Worm (Caenorhabditis elegans) whole organism, L4 larva: Measurements from ENCODE around the gene Y57A10B.7.
A peak's percentile ranks its signal among the peaks of the same experiment; 100 is the strongest.

Experiments
- F44E2.7 ChIP-seq: fragments of 200-800 bp; sonication (Bioruptor generic); IDR thresholded peaks from 2 replicates; pipeline ENCODE4 v2.1.2; 2022; ENCODE audit warnings: missing genetic modification characterization, missing compliant biosample characterization
- F49E8.2 ChIP-seq: sonication (generic microtip); optimal IDR thresholded peaks from 2 replicates; lab custom pipeline; 2016; ENCODE audit warnings: missing compliant biosample characterization, mild to moderate bottlenecking, missing genetic modification characterization, borderline replicate concordance
- T20F7.1 ChIP-seq: fragments of 200-800 bp; sonication (Bioruptor generic); optimal IDR thresholded peaks from 2 replicates; lab custom pipeline; 2018; ENCODE audit warnings: mild to moderate bottlenecking, missing genetic modification characterization, missing compliant biosample characterization
- Y5F2A.4 ChIP-seq: fragments of 200-800 bp; sonication (Bioruptor generic); optimal IDR thresholded peaks from 2 replicates; lab custom pipeline; 2018; ENCODE audit warnings: mild to moderate bottlenecking, missing genetic modification characterization, missing compliant biosample characterization
- ZK337.2 ChIP-seq: fragments of 200-800 bp; sonication (Bioruptor generic); IDR thresholded peaks from 2 replicates; pipeline ENCODE4 v1.3.6; 2022; ENCODE audit warnings: missing genetic modification reagents, missing genetic modification characterization, missing compliant biosample characterization
- aha-1 ChIP-seq: fragments of 150-350 bp; peaks from one replicate; lab custom pipeline; 2014; ENCODE audit warnings: missing biosample characterization, missing genetic modification characterization
- aly-2 ChIP-seq: sonication (generic microtip); optimal IDR thresholded peaks from 2 replicates; lab custom pipeline; 2018; ENCODE audit warnings: missing biosample characterization, missing genetic modification characterization
- attf-4 ChIP-seq: sonication (generic microtip); optimal IDR thresholded peaks from 3 replicates; lab custom pipeline; 2017; ENCODE audit warnings: missing biosample characterization, missing genetic modification characterization
- ceh-20 ChIP-seq: fragments of 200-800 bp; sonication (Bioruptor generic); IDR thresholded peaks from 2 replicates; pipeline ENCODE4 v1.3.6; 2022; ENCODE audit warnings: missing genetic modification reagents, missing genetic modification characterization, missing compliant biosample characterization
- ceh-62 ChIP-seq: sonication (generic microtip); optimal IDR thresholded peaks from 2 replicates; lab custom pipeline; 2017; ENCODE audit warnings: missing biosample characterization, missing genetic modification characterization
- cey-2 ChIP-seq: sonication (generic microtip); optimal IDR thresholded peaks from 3 replicates; lab custom pipeline; 2017; ENCODE audit warnings: missing genetic modification characterization, mild to moderate bottlenecking, missing compliant biosample characterization, antibody characterized with exemption, borderline replicate concordance; ENCODE audit not compliant: insufficient read depth
- ctbp-1 ChIP-seq: fragments of 200-800 bp; sonication (Bioruptor generic); IDR thresholded peaks from 2 replicates; pipeline ENCODE4 v1.3.6; 2022; ENCODE audit warnings: missing genetic modification reagents, missing genetic modification characterization, missing compliant biosample characterization
- daf-12 ChIP-seq: fragments of 150-350 bp; optimal IDR thresholded peaks from 2 replicates; lab custom pipeline; 2014; ENCODE audit warnings: missing biosample characterization, missing genetic modification reagents, missing genetic modification characterization
- dmd-8 ChIP-seq: fragments of 200-800 bp; sonication (Bioruptor generic); IDR thresholded peaks from 2 replicates; pipeline ENCODE4 v1.3.6; 2022; ENCODE audit warnings: missing genetic modification characterization, missing compliant biosample characterization
- dve-1 ChIP-seq: sonication (generic microtip); optimal IDR thresholded peaks from 2 replicates; lab custom pipeline; 2017; ENCODE audit warnings: antibody characterized with exemption, mild to moderate bottlenecking, missing genetic modification characterization, missing compliant biosample characterization; ENCODE audit not compliant: insufficient read depth
- jun-1 ChIP-seq: fragments of 150-350 bp; optimal IDR thresholded peaks from 2 replicates; lab custom pipeline; 2014; ENCODE audit warnings: missing biosample characterization, missing genetic modification reagents, missing genetic modification characterization
- lin-1 ChIP-seq: fragments of 200-800 bp; sonication (Bioruptor generic); IDR thresholded peaks from 2 replicates; pipeline ENCODE4 v1.3.6; 2022; ENCODE audit warnings: missing genetic modification reagents, missing genetic modification characterization, missing compliant biosample characterization
- lsy-2 ChIP-seq, 2 experiments: fragments of 150-350 bp in 1 of 2; sonication (generic microtip) in 1 of 2; optimal IDR thresholded peaks; 2 replicates each; lab custom pipeline; 2014 to 2017; ENCODE audit warnings: missing biosample characterization in 2 of 2, missing genetic modification characterization in 2 of 2
- mxl-2 ChIP-seq: fragments of 200-800 bp; sonication (Bioruptor generic); conservative IDR thresholded peaks from 2 replicates; pipeline ENCODE4 v1.3.6; 2022; ENCODE audit warnings: missing genetic modification reagents, missing genetic modification characterization, missing compliant biosample characterization
- nhr-10 ChIP-seq: fragments of 150-350 bp; optimal IDR thresholded peaks from 2 replicates; lab custom pipeline; 2014; ENCODE audit warnings: missing biosample characterization, missing genetic modification characterization
- nhr-237 ChIP-seq: sonication (generic microtip); optimal IDR thresholded peaks from 2 replicates; lab custom pipeline; 2017; ENCODE audit warnings: missing biosample characterization, missing genetic modification characterization
- nhr-42 ChIP-seq: fragments of 200-800 bp; sonication (Bioruptor generic); IDR thresholded peaks from 2 replicates; pipeline ENCODE4 v1.3.6; 2022; ENCODE audit warnings: missing genetic modification characterization, missing compliant biosample characterization
- nhr-48 ChIP-seq: sonication (generic microtip); optimal IDR thresholded peaks from 2 replicates; lab custom pipeline; 2016; ENCODE audit warnings: mild to moderate bottlenecking, missing genetic modification characterization, missing compliant biosample characterization
- nhr-6 ChIP-seq: fragments of 150-350 bp; optimal IDR thresholded peaks from 2 replicates; lab custom pipeline; 2014; ENCODE audit warnings: missing biosample characterization, missing genetic modification characterization
- pha-4 ChIP-seq, 2 experiments: fragments of 150-350 bp in 1 of 2; fragments of 200-800 bp in 1 of 2; sonication (Bioruptor generic) in 1 of 2; IDR thresholded peaks in 1 of 2; optimal IDR thresholded peaks in 1 of 2; 2 replicates each; pipeline versions ENCODE4 v1.3.6 to Lab custom; 2014 to 2022; ENCODE audit warnings: missing genetic modification characterization in 2 of 2, missing genetic modification reagents in 2 of 2, missing biosample characterization in 1 of 2, missing compliant biosample characterization in 1 of 2
- php-3 ChIP-seq: fragments of 200-800 bp; sonication (Bioruptor generic); IDR thresholded peaks from 2 replicates; pipeline ENCODE4 v1.3.6; 2022; ENCODE audit warnings: missing genetic modification reagents, missing genetic modification characterization, missing compliant biosample characterization
- pqm-1 ChIP-seq: sonication (generic microtip); optimal IDR thresholded peaks from 2 replicates; lab custom pipeline; 2017; ENCODE audit warnings: missing biosample characterization, missing genetic modification characterization
- sdz-12 ChIP-seq: fragments of 200-800 bp; sonication (Bioruptor generic); optimal IDR thresholded peaks from 2 replicates; lab custom pipeline; 2018; ENCODE audit warnings: mild to moderate bottlenecking, missing genetic modification characterization, missing compliant biosample characterization
- skn-1 ChIP-seq: fragments of 150-350 bp; optimal IDR thresholded peaks from 2 replicates; lab custom pipeline; 2014; ENCODE audit warnings: missing biosample characterization, missing genetic modification characterization
- unc-62 ChIP-seq, 3 experiments: fragments of 150-350 bp in 1 of 3; sonication (generic microtip); optimal IDR thresholded peaks in 2 of 3; peaks in 1 of 3; 1 replicate in 1 of 3; 2 replicates in 2 of 3; lab custom pipeline; 2014 to 2017; ENCODE audit warnings: missing biosample characterization in 3 of 3, missing genetic modification characterization in 3 of 3, missing genetic modification reagents in 3 of 3, missing genotype in 1 of 3

The Y57A10B.7 gene

ce11 chrII:12420486-12420885 lies 26.9 kb upstream of the Y57A10B.7 start, which contains the start of gene sre-26:
Gene sre-26, minus strand, starts transcription at chrII:12420586.
- TF ChIP-seq pha-4 (GFP tag; IDR thresholded peaks at IDR 0.05; lab: Robert Waterston, UW) (no peak), pha-4 (tag; optimal IDR thresholded peaks at IDR 0.05; lab: Kevin White, UChicago) (no peak), attf-4 (tag; lab: Kevin White, UChicago) (no peak), mxl-2 (GFP tag; lab: Robert Waterston, UW) (no peak), lsy-2 (tag; optimal IDR thresholded peaks at IDR 0.05; lab: Kevin White, UChicago) (no peak), skn-1 (tag; lab: Kevin White, UChicago) (no peak), Y5F2A.4 (GFP tag; lab: Kevin White, UChicago) (no peak), ceh-20 (GFP tag; lab: Robert Waterston, UW) (no peak)
- TF ChIP-seq, all 104 proteins: peak for 0

ce11 chrII:12417996-12418395 lies 24.4 kb upstream of the Y57A10B.7 start:
- TF ChIP-seq aha-1 (no peak), nhr-42 (GFP tag; lab: Robert Waterston, UW) (no peak), ctbp-1 (GFP tag; lab: Robert Waterston, UW) (no peak), lin-1 (no peak), pqm-1 (tag; lab: Kevin White, UChicago) (no peak), daf-12 (tag; lab: Kevin White, UChicago) (no peak), ceh-62 (tag; lab: Kevin White, UChicago) (no peak), dmd-8 (no peak), nhr-237 (tag; lab: Kevin White, UChicago) (no peak), aly-2 (tag; lab: Kevin White, UChicago) (no peak), nhr-48 (no peak), ZK337.2 (no peak), F49E8.2 (tag; lab: Kevin White, UChicago) (no peak), mxl-2 (GFP tag; lab: Robert Waterston, UW) (no peak), cey-2 (tag; lab: Kevin White, UChicago) (no peak), ceh-20 (GFP tag; lab: Robert Waterston, UW) (no peak), jun-1 (tag; lab: Kevin White, UChicago) (no peak)

ce11 chrII:12417514-12417913 lies 23.9 kb upstream of the Y57A10B.7 start, which contains the start of gene sre-27:
Gene sre-27, minus strand, starts transcription at chrII:12417614.
- TF ChIP-seq ctbp-1 (GFP tag; lab: Robert Waterston, UW): no peak
- no peak for TF ChIP-seq pha-4 (GFP tag; IDR thresholded peaks at IDR 0.05; lab: Robert Waterston, UW)
- TF ChIP-seq pha-4 (tag; optimal IDR thresholded peaks at IDR 0.05; lab: Kevin White, UChicago): no peak
- no peak for TF ChIP-seq pqm-1 (tag; lab: Kevin White, UChicago)
- no peak for TF ChIP-seq dve-1 (tag; lab: Kevin White, UChicago)
- no peak for TF ChIP-seq F44E2.7 (GFP tag; lab: Robert Waterston, UW)

- TF ChIP-seq jun-1 (tag; lab: Kevin White, UChicago) (no peak), unc-62 (GFP tag; optimal IDR thresholded peaks at IDR 0.05 in 1 of 2; lab: Kevin White, UChicago) (peak in 1 of 2 experiments; percentile 74), unc-62 (tag; optimal IDR thresholded peaks at IDR 0.05; lab: Kevin White, UChicago) (no peak), T20F7.1 (no peak)
These were observed 21.2 kb upstream of the Y57A10B.7 start, which contains the start of gene Y57A10C.11 for ce11 chrII:12414805-12415204. Gene Y57A10C.11, minus strand, starts transcription at chrII:12414905.

ce11 chrII:12412417-12412816 lies 18.8 kb upstream of the Y57A10B.7 start, which contains the start of gene Y57A10C.1:
Gene Y57A10C.1, minus strand, starts transcription at chrII:12412517.
- TF ChIP-seq nhr-6 (tag; lab: Kevin White, UChicago): no peak
- no peak for TF ChIP-seq daf-12 (tag; lab: Kevin White, UChicago)
- TF ChIP-seq php-3 (GFP tag; lab: Robert Waterston, UW): no peak
- TF ChIP-seq unc-62 (GFP tag; optimal IDR thresholded peaks at IDR 0.05 in 1 of 2; lab: Kevin White, UChicago): peak in 1 of 2 experiments; percentile 64
- no peak for TF ChIP-seq unc-62 (tag; optimal IDR thresholded peaks at IDR 0.05; lab: Kevin White, UChicago)
- TF ChIP-seq nhr-10 (tag; lab: Kevin White, UChicago): no peak
- TF ChIP-seq ceh-62 (tag; lab: Kevin White, UChicago): no peak
- no peak for TF ChIP-seq sdz-12 (GFP tag; lab: Kevin White, UChicago)
